Worm (Caenorhabditis elegans) whole organism, early embryonic: Measurements from ENCODE around the gene M02D8.6.

Experiments used
- B0310.2 ChIP-seq: sonication (generic microtip); optimal IDR thresholded peaks from 2 replicates; lab custom pipeline; 2016; ENCODE audit warnings: mild to moderate bottlenecking, missing genetic modification characterization, missing compliant biosample characterization
- F13C5.2 ChIP-seq: sonication (generic microtip); optimal IDR thresholded peaks from 2 replicates; lab custom pipeline; 2017; ENCODE audit warnings: mild to moderate bottlenecking, missing genetic modification characterization, inconsistent platforms, missing compliant biosample characterization
- aly-1 ChIP-seq: sonication (generic microtip); optimal IDR thresholded peaks from 2 replicates; lab custom pipeline; 2016; ENCODE audit warnings: missing genetic modification characterization, missing compliant biosample characterization
- ama-1 ChIP-seq: fragments of 150-350 bp; optimal IDR thresholded peaks from 2 replicates; lab custom pipeline; 2014
- ceh-13 ChIP-seq: fragments of 200-800 bp; sonication (Bioruptor generic); optimal IDR thresholded peaks from 2 replicates; lab custom pipeline; 2018; ENCODE audit warnings: mild to moderate bottlenecking, missing genetic modification characterization, missing compliant biosample characterization
- ceh-36 ChIP-seq: sonication (generic microtip); optimal IDR thresholded peaks from 2 replicates; lab custom pipeline; 2016; ENCODE audit warnings: missing genetic modification characterization, inconsistent platforms, missing compliant biosample characterization
- ets-7 ChIP-seq: sonication (generic microtip); optimal IDR thresholded peaks from 2 replicates; lab custom pipeline; 2016; ENCODE audit warnings: missing genotype, missing genetic modification characterization, missing compliant biosample characterization
- flt-1 ChIP-seq: fragments of 200-800 bp; sonication (Bioruptor generic); IDR thresholded peaks from 2 replicates; pipeline ENCODE4 v1.3.6; 2022; ENCODE audit warnings: missing genetic modification characterization, missing compliant biosample characterization
- hmbx-1 ChIP-seq: sonication (generic microtip); optimal IDR thresholded peaks from 2 replicates; lab custom pipeline; 2016; ENCODE audit warnings: mild to moderate bottlenecking, missing genetic modification characterization, missing compliant biosample characterization
- hmg-4 ChIP-seq: fragments of 200-800 bp; sonication (Bioruptor generic); optimal IDR thresholded peaks from 2 replicates; lab custom pipeline; 2018; ENCODE audit warnings: mild to moderate bottlenecking, missing genetic modification characterization, missing compliant biosample characterization
- hnd-1 ChIP-seq: sonication (generic microtip); optimal IDR thresholded peaks from 2 replicates; lab custom pipeline; 2016; ENCODE audit warnings: missing genetic modification characterization, missing compliant biosample characterization
- pes-1 ChIP-seq: fragments of 200-800 bp; sonication (Bioruptor generic); IDR thresholded peaks from 2 replicates; pipeline ENCODE4 v1.3.6; 2022; ENCODE audit warnings: missing genetic modification reagents, missing genetic modification characterization, missing compliant biosample characterization
- scrt-1 ChIP-seq: fragments of 200-800 bp; sonication (Bioruptor generic); IDR thresholded peaks from 2 replicates; pipeline ENCODE4 v1.3.6; 2022; ENCODE audit warnings: missing genetic modification characterization, missing compliant biosample characterization
- sea-1 ChIP-seq: fragments of 200-800 bp; sonication (Bioruptor generic); conservative IDR thresholded peaks from 2 replicates; pipeline ENCODE4 v1.3.6; 2022; ENCODE audit warnings: missing genetic modification characterization, missing compliant biosample characterization
- tbx-11 ChIP-seq: fragments of 200-800 bp; sonication (Bioruptor generic); IDR thresholded peaks from 2 replicates; pipeline ENCODE4 v1.3.6; 2022; ENCODE audit warnings: missing genetic modification characterization, missing compliant biosample characterization
- tbx-37 ChIP-seq: fragments of 200-800 bp; sonication (Bioruptor generic); conservative IDR thresholded peaks from 2 replicates; pipeline ENCODE4 v1.3.6; 2022; ENCODE audit warnings: missing genetic modification reagents, missing genetic modification characterization, missing compliant biosample characterization
- tra-4 ChIP-seq: sonication (generic microtip); optimal IDR thresholded peaks from 2 replicates; lab custom pipeline; 2017; ENCODE audit warnings: missing genetic modification characterization, missing compliant biosample characterization

M02D8.6 gene

ce11 chrX:8711141-8711645, 20.5 kb downstream of the M02D8.6 start, which contains the start of gene F53A9.1:
Gene F53A9.1, plus strand, starts transcription at chrX:8711595.
- TF ChIP-seq hmbx-1 (tag; lab: Kevin White, UChicago) = no peak
- no peak for TF ChIP-seq aly-1 (tag; lab: Kevin White, UChicago)
- no peak for TF ChIP-seq ceh-13 (GFP tag; lab: Kevin White, UChicago)
- TF ChIP-seq ama-1 (lab: Kevin White, UChicago) = no peak
- TF ChIP-seq flt-1 (GFP tag; lab: Robert Waterston, UW) = no peak
- no peak for TF ChIP-seq pes-1 (GFP tag; lab: Robert Waterston, UW)
- no peak for TF ChIP-seq hmg-4
- TF ChIP-seq sea-1 (GFP tag; lab: Robert Waterston, UW) = no peak
- no peak for TF ChIP-seq ceh-36 (tag; lab: Kevin White, UChicago)
- TF ChIP-seq tbx-11 (GFP tag; lab: Robert Waterston, UW) = no peak
- no peak for TF ChIP-seq hnd-1 (tag; lab: Kevin White, UChicago)
- TF ChIP-seq F13C5.2 (tag; lab: Kevin White, UChicago) = no peak
- TF ChIP-seq tra-4 = no peak

DNA sequence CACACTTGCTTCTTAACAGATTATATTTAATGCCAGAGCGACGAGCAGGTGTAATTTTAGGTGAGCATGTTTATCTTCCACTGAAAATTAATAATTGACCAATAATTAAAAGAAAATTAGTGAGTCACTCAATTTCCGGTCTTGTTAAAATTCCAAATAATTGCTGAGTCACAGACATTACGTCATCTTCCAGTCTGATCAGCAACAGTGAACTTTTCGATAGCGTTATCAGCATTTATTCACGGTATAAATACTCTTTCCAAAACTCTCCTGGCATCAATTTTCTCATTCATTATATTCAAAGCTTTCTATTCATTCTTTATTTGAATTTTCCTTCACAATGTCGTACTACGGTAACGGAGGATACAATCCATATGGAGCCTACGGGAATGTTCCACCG, 22.3 kb downstream of the M02D8.6 start, which contains the start of gene kreg-1:
TSS of gene kreg-1 (plus strand) at position 341 of the 400 bp plus-strand sequence.
- TF ChIP-seq ceh-13 (GFP tag; lab: Kevin White, UChicago) = no peak
- no peak for TF ChIP-seq sea-1 (GFP tag; lab: Robert Waterston, UW)
- TF ChIP-seq flt-1 (GFP tag; lab: Robert Waterston, UW) = no peak
- TF ChIP-seq B0310.2 = no peak
- no peak for TF ChIP-seq ets-7 (tag; lab: Kevin White, UChicago)
- no peak for TF ChIP-seq pes-1 (GFP tag; lab: Robert Waterston, UW)
- TF ChIP-seq scrt-1 = no peak
- TF ChIP-seq hmg-4 = no peak
- TF ChIP-seq tbx-11 (GFP tag; lab: Robert Waterston, UW) = no peak
- no peak for TF ChIP-seq ama-1 (lab: Kevin White, UChicago)
- TF ChIP-seq aly-1 (tag; lab: Kevin White, UChicago) = no peak
- TF ChIP-seq hmbx-1 (tag; lab: Kevin White, UChicago) = no peak
- TF ChIP-seq F13C5.2 (tag; lab: Kevin White, UChicago) = no peak
- no peak for TF ChIP-seq ceh-36 (tag; lab: Kevin White, UChicago)
- TF ChIP-seq tbx-37 (GFP tag; lab: Robert Waterston, UW) = no peak
- TF ChIP-seq hnd-1 (tag; lab: Kevin White, UChicago) = no peak

DNA sequence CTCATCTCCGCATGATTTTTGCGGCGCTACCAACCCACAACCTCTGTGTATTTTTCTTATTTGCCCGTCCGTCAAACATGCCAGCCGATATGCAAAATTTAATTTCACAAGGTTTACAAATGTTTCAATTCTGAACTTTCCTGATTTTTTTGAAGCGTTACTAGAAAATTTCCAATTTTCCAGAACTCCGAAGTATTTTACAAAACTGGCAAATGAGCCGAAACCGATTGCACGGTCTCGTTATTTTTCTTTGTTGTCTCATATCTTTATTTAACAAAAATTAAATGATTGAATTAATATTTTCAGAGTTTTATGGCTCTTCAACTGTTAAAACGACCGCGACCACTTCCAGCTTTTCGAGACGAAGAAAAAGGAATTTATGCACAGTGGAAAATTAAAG, 23.7 kb downstream of the M02D8.6 start, which contains the start of gene F53A9.3:
TSS of gene F53A9.3 (plus strand) at position 301 of the 400 bp plus-strand sequence.
- TF ChIP-seq hmbx-1 (tag; lab: Kevin White, UChicago) (no peak), scrt-1 (no peak), aly-1 (tag; lab: Kevin White, UChicago) (no peak), ceh-13 (GFP tag; lab: Kevin White, UChicago) (no peak), B0310.2 (no peak), ama-1 (lab: Kevin White, UChicago) (no peak), flt-1 (GFP tag; lab: Robert Waterston, UW) (no peak), tra-4 (no peak), pes-1 (GFP tag; lab: Robert Waterston, UW) (no peak), ets-7 (tag; lab: Kevin White, UChicago) (no peak), hmg-4 (no peak), F13C5.2 (tag; lab: Kevin White, UChicago) (no peak), sea-1 (GFP tag; lab: Robert Waterston, UW) (no peak), ceh-36 (tag; lab: Kevin White, UChicago) (no peak), tbx-11 (GFP tag; lab: Robert Waterston, UW) (no peak), tbx-37 (GFP tag; lab: Robert Waterston, UW) (no peak), hnd-1 (tag; lab: Kevin White, UChicago) (no peak)

- no peak for TF ChIP-seq F13C5.2 (tag; lab: Kevin White, UChicago)
- TF ChIP-seq B0310.2 = no peak
Measured at ce11 chrX:8704830-8705229, 26.9 kb downstream of the M02D8.6 start.

- TF ChIP-seq tra-4 (no peak), tbx-37 (GFP tag; lab: Robert Waterston, UW) (no peak), hmg-4 (no peak), pes-1 (GFP tag; lab: Robert Waterston, UW) (no peak)
Measured at ce11 chrX:8703664-8704356, 27.9 kb downstream of the M02D8.6 start, which contains the start of gene jbts-14. Gene jbts-14, plus strand, starts transcription at chrX:8704306.

DNA sequence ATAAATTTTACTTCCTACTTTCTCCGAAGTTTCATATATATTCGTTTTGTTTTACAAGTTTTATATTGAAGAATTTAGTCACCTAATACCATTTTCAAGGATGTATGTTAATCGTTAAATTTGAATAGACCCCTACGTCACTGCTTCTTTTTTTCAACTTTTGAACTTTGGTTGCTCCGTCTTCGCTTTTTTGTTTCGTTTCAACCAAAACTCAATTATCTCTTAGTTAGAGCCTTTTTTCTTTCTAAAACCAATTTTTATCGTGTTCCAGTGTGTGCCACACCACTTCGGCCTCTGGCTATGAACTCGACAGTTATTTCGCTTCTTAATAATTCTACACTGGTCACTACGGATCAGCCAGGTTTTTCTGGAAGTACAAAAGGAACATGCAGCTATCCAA, 34.2 kb downstream of the M02D8.6 start, which contains the start of gene frpr-8:
TSS of gene frpr-8 (plus strand) at position 301 of the 400 bp plus-strand sequence.
- TF ChIP-seq ets-7 (tag; lab: Kevin White, UChicago) (no peak), ama-1 (lab: Kevin White, UChicago) (no peak), tra-4 (no peak), ceh-36 (tag; lab: Kevin White, UChicago) (no peak)

DNA sequence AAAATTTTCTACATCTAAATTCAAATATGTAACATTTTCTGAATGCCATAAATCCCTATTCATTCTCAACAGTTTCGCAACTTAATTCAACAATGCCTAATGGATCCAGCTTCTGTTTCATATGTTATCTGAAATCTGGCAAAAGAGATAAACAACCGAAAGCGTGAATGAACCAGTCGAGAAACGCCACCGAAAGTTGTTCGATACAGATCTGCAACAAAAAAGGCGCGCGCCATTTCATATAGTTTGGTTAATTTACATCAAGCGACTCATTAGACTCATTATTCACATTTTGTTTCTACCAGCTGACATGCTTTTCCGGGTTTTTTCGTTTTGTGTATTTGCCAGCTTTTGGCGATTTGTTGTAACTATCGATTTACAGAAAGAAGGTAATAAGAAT, 50.1 kb downstream of the M02D8.6 start, which contains the start of gene K09E2.1:
TSS of gene K09E2.1 (plus strand) at position 301 of the 400 bp plus-strand sequence.
- TF ChIP-seq hmbx-1 (tag; lab: Kevin White, UChicago) = no peak
- TF ChIP-seq ceh-36 (tag; lab: Kevin White, UChicago) = no peak
- no peak for TF ChIP-seq B0310.2
- TF ChIP-seq ama-1 (lab: Kevin White, UChicago) = no peak
- TF ChIP-seq hnd-1 (tag; lab: Kevin White, UChicago) = no peak
- no peak for TF ChIP-seq hmg-4
